Worm (Caenorhabditis elegans): ENCODE data around the gene F55B12.2.

The F55B12.2 gene

ce11 chrV:13789362-13789761, 27.4 kb downstream of the F55B12.2 start (continued):
- TF ChIP-seq fkh-4 (tag; optimal IDR thresholded peaks at IDR 0.05; ENCODE audit: borderline replicate concordance) (no peak), blmp-1 (tag; optimal IDR thresholded peaks at IDR 0.05) (peak; percentile 65), rnt-1 (tag; optimal IDR thresholded peaks at IDR 0.05) (peak; percentile 80), swsn-7 (tag; optimal IDR thresholded peaks at IDR 0.05) (peak; percentile 81), ceh-63 (GFP tag; optimal IDR thresholded peaks at IDR 0.05) (no peak), skn-1 (tag; optimal IDR thresholded peaks at IDR 0.05) (peak; percentile 63), Y116A8C.19 (tag; optimal IDR thresholded peaks at IDR 0.05; ENCODE audit: borderline replicate concordance) (no peak), ces-1 (GFP tag; optimal IDR thresholded peaks at IDR 0.05) (no peak), hlh-17 (GFP tag; optimal IDR thresholded peaks at IDR 0.05; ENCODE audit: borderline replicate concordance) (no peak), lir-3 (tag; optimal IDR thresholded peaks at IDR 0.05; ENCODE audit: poor library complexity) (peak; percentile 73), nhr-12 (tag; optimal IDR thresholded peaks at IDR 0.05) (no peak), unc-62 (GFP tag; optimal IDR thresholded peaks at IDR 0.05) (no peak), ztf-4 (tag; optimal IDR thresholded peaks at IDR 0.05) (peak; percentile 76), unc-130 (tag; optimal IDR thresholded peaks at IDR 0.05) (peak; percentile 89), nhr-11 (tag; optimal IDR thresholded peaks at IDR 0.05) (peak; percentile 5), tbx-2 (tag; optimal IDR thresholded peaks at IDR 0.05) (peak; percentile 87), aly-2 (tag; optimal IDR thresholded peaks at IDR 0.05) (peak; percentile 34), ama-1 (optimal IDR thresholded peaks at IDR 0.05) (peak; percentile 15), lin-15B (tag; optimal IDR thresholded peaks at IDR 0.05) (peak; percentile 88), elt-2 (tag; optimal IDR thresholded peaks at IDR 0.05) (peak; percentile 75), ceh-88 (GFP tag; IDR thresholded peaks at IDR 0.05) (peak; percentile 66), lin-39 (tag; optimal IDR thresholded peaks at IDR 0.05) (peak; percentile 49), snu-23 (GFP tag; optimal IDR thresholded peaks at IDR 0.05) (peak; percentile 93), mef-2 (tag; optimal IDR thresholded peaks at IDR 0.05) (peak; percentile 66), pax-3 (tag; optimal IDR thresholded peaks at IDR 0.05) (peak; percentile 87), mab-9 (GFP tag; IDR thresholded peaks at IDR 0.05) (no peak), ceh-8 (GFP tag; optimal IDR thresholded peaks at IDR 0.05) (no peak), nhr-76 (tag; optimal IDR thresholded peaks at IDR 0.05) (no peak), sup-37 (GFP tag; optimal IDR thresholded peaks at IDR 0.05) (no peak), mdl-1 (tag; optimal IDR thresholded peaks at IDR 0.05) (peak in 1 of 2 experiments; percentile 77), grh-1 (GFP tag; IDR thresholded peaks at IDR 0.05) (peak; percentile 55), ceh-90 (tag; optimal IDR thresholded peaks at IDR 0.05) (no peak), efl-1 (optimal IDR thresholded peaks at IDR 0.05) (peak; percentile 76 to 84), efl-1 (GFP tag; optimal IDR thresholded peaks at IDR 0.05 in 1 of 2) (peak; percentile 61 to 95), zip-4 (GFP tag; optimal IDR thresholded peaks at IDR 0.05) (peak; percentile 16), nhr-77 (tag; optimal IDR thresholded peaks at IDR 0.05) (peak; percentile 87), nhr-28 (tag; optimal IDR thresholded peaks at IDR 0.05) (no peak), tlp-1 (tag; optimal IDR thresholded peaks at IDR 0.05) (no peak), elt-3 (tag; optimal IDR thresholded peaks at IDR 0.05) (peak in 2 of 6 experiments; percentile 53 to 54), nhr-90 (tag; optimal IDR thresholded peaks at IDR 0.05; ENCODE audit: poor library complexity) (peak; percentile 64), jun-1 (tag; optimal IDR thresholded peaks at IDR 0.05) (peak; percentile 65), dsc-1 (tag; optimal IDR thresholded peaks at IDR 0.05) (peak; percentile 77), unc-30 (tag; optimal IDR thresholded peaks at IDR 0.05) (no peak), lin-13 (GFP tag; optimal IDR thresholded peaks at IDR 0.05) (peak; percentile 74), nhr-20 (tag; optimal IDR thresholded peaks at IDR 0.05) (peak; percentile 90), sptf-1 (tag; optimal IDR thresholded peaks at IDR 0.05) (no peak), hlh-4 (tag; optimal IDR thresholded peaks at IDR 0.05) (no peak), pag-3 (tag; optimal IDR thresholded peaks at IDR 0.05; ENCODE audit: borderline replicate concordance, insufficient read depth) (no peak), C04F5.9 (tag; optimal IDR thresholded peaks at IDR 0.05) (no peak), vab-15 (tag; optimal IDR thresholded peaks at IDR 0.05) (no peak), nhr-19 (GFP tag; conservative IDR thresholded peaks at IDR 0.05) (peak; percentile 84), dpl-1 (GFP tag; optimal IDR thresholded peaks at IDR 0.05) (peak; percentile 30 to 76 (median 65)), nhr-71 (tag; optimal IDR thresholded peaks at IDR 0.05) (peak; percentile 95)
